Fruit fly (Drosophila melanogaster) whole organism, embryonic: Measurements from ENCODE around the gene CG31687.

Experiments
- Bteb2 ChIP-seq: fragments of 200-800 bp; sonication (Bioruptor generic); optimal IDR thresholded peaks from 2 replicates; lab custom pipeline; 2016; ENCODE audit warnings: missing biosample characterization, missing genetic modification characterization
- CG31224 ChIP-seq: fragments of 200-800 bp; sonication (Bioruptor generic); IDR thresholded peaks from 2 replicates; pipeline ENCODE4 v1.3.6; 2022; ENCODE audit warnings: missing biosample characterization, missing genetic modification characterization
- Dfd ChIP-seq, 2 experiments: fragments of >200 bp; optimal IDR thresholded peaks; 2 replicates each; lab custom pipeline; 2017; ENCODE audit warnings: missing biosample characterization in 2 of 2, missing genetic modification characterization in 2 of 2
- her ChIP-seq: fragments of 200-800 bp; sonication (Bioruptor generic); optimal IDR thresholded peaks from 2 replicates; lab custom pipeline; 2016; ENCODE audit warnings: missing biosample characterization, missing genetic modification characterization
- ken ChIP-seq: fragments of 200-800 bp; sonication (Bioruptor generic); IDR thresholded peaks from 3 replicates; pipeline ENCODE4 v1.3.6; 2022; ENCODE audit warnings: missing biosample characterization, missing genetic modification characterization

DNA sequence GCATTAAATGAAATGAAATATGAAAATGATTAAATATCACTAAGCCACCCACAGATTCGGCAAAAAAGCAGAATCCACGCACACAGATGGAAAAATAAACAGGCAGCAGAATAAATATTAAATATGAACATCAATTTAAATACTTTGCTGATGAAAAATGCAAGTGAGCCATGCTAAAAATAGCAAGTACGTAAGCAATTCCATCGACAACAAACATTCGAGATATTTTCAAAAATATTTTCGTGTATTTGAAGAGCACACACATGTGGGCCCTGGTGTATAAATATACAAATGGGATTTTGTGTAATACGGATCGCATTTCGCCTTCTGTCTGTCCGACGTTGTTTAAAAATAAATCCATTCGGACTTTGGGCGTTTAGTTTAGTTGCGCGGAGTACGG is 37.7 kb downstream of the CG31687 start:
- TF ChIP-seq ken (GFP tag; lab: Robert Waterston, UW) (no peak), CG31224 (GFP tag; lab: Robert Waterston, UW) (no peak), Dfd (GFP tag; optimal IDR thresholded peaks at IDR 0.05; lab: Kevin White, UChicago) (no peak), her (GFP tag; lab: Kevin White, UChicago) (no peak), Bteb2 (GFP tag; lab: Kevin White, UChicago) (no peak)
